Worm (Caenorhabditis elegans) whole organism, young adult: ENCODE results near the gene mars-1.
A peak's percentile ranks its signal among the peaks of the same experiment; 100 is the strongest.

Experiments
- B0035.1 ChIP-seq: sonication (generic microtip); optimal IDR thresholded peaks from 2 replicates; lab custom pipeline; 2016; ENCODE audit warnings: missing genetic modification characterization, mild to moderate bottlenecking, missing compliant biosample characterization, missing genotype, missing genetic modification reagents
- C17E4.6 ChIP-seq: fragments of 200-800 bp; sonication (Bioruptor generic); IDR thresholded peaks from 2 replicates; pipeline ENCODE4 v1.3.6; 2022; ENCODE audit warnings: missing genetic modification reagents, missing genetic modification characterization, missing compliant biosample characterization
- D2030.7 ChIP-seq: fragments of 200-800 bp; sonication (Bioruptor generic); IDR thresholded peaks from 2 replicates; pipeline ENCODE4 v1.3.6; 2022; ENCODE audit warnings: missing genetic modification reagents, missing genetic modification characterization, missing compliant biosample characterization
- F57C9.4 ChIP-seq: sonication (generic microtip); optimal IDR thresholded peaks from 2 replicates; lab custom pipeline; 2017; ENCODE audit warnings: mild to moderate bottlenecking, missing genetic modification characterization, missing compliant biosample characterization
- K11D2.4 ChIP-seq: fragments of 200-800 bp; sonication (Bioruptor generic); IDR thresholded peaks from 2 replicates; pipeline ENCODE4 v1.3.6; 2022; ENCODE audit warnings: missing genetic modification reagents, missing genetic modification characterization, missing compliant biosample characterization
- Y53F4B.3 ChIP-seq: fragments of 200-800 bp; sonication (Bioruptor generic); IDR thresholded peaks from 2 replicates; pipeline ENCODE4 v1.3.6; 2022; ENCODE audit warnings: missing genetic modification reagents, missing genetic modification characterization, missing compliant biosample characterization
- Y56A3A.18 ChIP-seq: fragments of 200-800 bp; sonication (Bioruptor generic); IDR thresholded peaks from 2 replicates; pipeline ENCODE4 v1.3.6; 2022; ENCODE audit warnings: missing genetic modification reagents, missing genetic modification characterization, missing compliant biosample characterization
- Y67H2A.10 ChIP-seq: fragments of 200-800 bp; sonication (Bioruptor generic); conservative IDR thresholded peaks from 2 replicates; pipeline ENCODE4 v1.3.6; 2022; ENCODE audit warnings: missing genetic modification reagents, missing genetic modification characterization, missing compliant biosample characterization
- Y79H2A.3 ChIP-seq: fragments of 200-800 bp; sonication (Bioruptor generic); conservative IDR thresholded peaks from 2 replicates; pipeline ENCODE4 v1.3.6; 2022; ENCODE audit warnings: missing genetic modification reagents, missing genetic modification characterization, missing compliant biosample characterization
- Y95B8A.8 ChIP-seq: fragments of 200-800 bp; sonication (Bioruptor generic); IDR thresholded peaks from 2 replicates; pipeline ENCODE4 v1.3.6; 2022; ENCODE audit warnings: missing genetic modification reagents, missing genetic modification characterization, missing compliant biosample characterization
- aptf-2 ChIP-seq: fragments of 200-800 bp; sonication (Bioruptor generic); conservative IDR thresholded peaks from 2 replicates; pipeline ENCODE4 v1.3.6; 2022; ENCODE audit warnings: missing genetic modification reagents, missing genetic modification characterization, missing compliant biosample characterization
- aptf-3 ChIP-seq: fragments of 200-800 bp; sonication (Bioruptor generic); IDR thresholded peaks from 2 replicates; pipeline ENCODE4 v1.3.6; 2022; ENCODE audit warnings: missing genetic modification characterization, missing compliant biosample characterization
- attf-3 ChIP-seq: fragments of 200-800 bp; sonication (Bioruptor generic); conservative IDR thresholded peaks from 2 replicates; pipeline ENCODE4 v1.3.6; 2022; ENCODE audit warnings: missing genetic modification reagents, missing genetic modification characterization, missing compliant biosample characterization
- attf-5 ChIP-seq: fragments of 200-800 bp; sonication (Bioruptor generic); optimal IDR thresholded peaks from 2 replicates; lab custom pipeline; 2018; ENCODE audit warnings: mild to moderate bottlenecking, missing genetic modification characterization, missing compliant biosample characterization
- cebp-1 ChIP-seq, 2 experiments: fragments of 200-800 bp in 1 of 2; sonication (Bioruptor generic) in 1 of 2; sonication (generic microtip) in 1 of 2; IDR thresholded peaks in 1 of 2; optimal IDR thresholded peaks in 1 of 2; 2 replicates each; pipeline versions ENCODE4 v1.3.6 to Lab custom; 2017 to 2022; ENCODE audit warnings: missing compliant biosample characterization in 2 of 2, missing genetic modification characterization in 2 of 2, mild to moderate bottlenecking in 1 of 2, missing genetic modification reagents in 1 of 2, moderate library complexity in 1 of 2
- ceh-58 ChIP-seq: fragments of 200-800 bp; sonication (Bioruptor generic); IDR thresholded peaks from 2 replicates; pipeline ENCODE4 v1.3.6; 2022; ENCODE audit warnings: missing genetic modification characterization, missing compliant biosample characterization
- ceh-91 ChIP-seq: fragments of 200-800 bp; sonication (Bioruptor generic); IDR thresholded peaks from 2 replicates; pipeline ENCODE4 v1.3.6; 2022; ENCODE audit warnings: missing genetic modification reagents, missing genetic modification characterization, missing compliant biosample characterization
- dox-1 ChIP-seq: fragments of 200-800 bp; sonication (Bioruptor generic); IDR thresholded peaks from 2 replicates; pipeline ENCODE4 v1.3.6; 2022; ENCODE audit warnings: missing genetic modification reagents, missing genetic modification characterization, missing compliant biosample characterization
- dpff-1 ChIP-seq: sonication (generic microtip); optimal IDR thresholded peaks from 2 replicates; lab custom pipeline; 2017; ENCODE audit warnings: mild to moderate bottlenecking, missing genetic modification characterization, missing compliant biosample characterization
- dpl-1 ChIP-seq: fragments of 150-350 bp; optimal IDR thresholded peaks from 2 replicates; lab custom pipeline; 2014; ENCODE audit warnings: missing biosample characterization, missing genetic modification reagents, missing genetic modification characterization
- egl-44 ChIP-seq: fragments of 200-800 bp; sonication (Bioruptor generic); IDR thresholded peaks from 2 replicates; pipeline ENCODE4 v1.3.6; 2022; ENCODE audit warnings: missing genetic modification reagents, missing genetic modification characterization, missing compliant biosample characterization
- ets-4 ChIP-seq: fragments of 200-800 bp; sonication (Bioruptor generic); optimal IDR thresholded peaks from 2 replicates; lab custom pipeline; 2018; ENCODE audit warnings: mild to moderate bottlenecking, missing genetic modification characterization, missing compliant biosample characterization
- hlh-12 ChIP-seq: sonication (generic microtip); optimal IDR thresholded peaks from 2 replicates; lab custom pipeline; 2016; ENCODE audit warnings: missing genetic modification characterization, missing compliant biosample characterization
- lin-35 ChIP-seq, 3 experiments: fragments of 150-350 bp in 2 of 3; sonication (generic microtip) in 1 of 3; optimal IDR thresholded peaks; 2 replicates each; lab custom pipeline; 2014 to 2018; ENCODE audit warnings: missing biosample characterization in 3 of 3, missing genetic modification characterization in 3 of 3, missing genetic modification reagents in 3 of 3
- lin-54 ChIP-seq: fragments of 200-800 bp; sonication (Bioruptor generic); optimal IDR thresholded peaks from 2 replicates; lab custom pipeline; 2018; ENCODE audit warnings: mild to moderate bottlenecking, missing genetic modification characterization, missing compliant biosample characterization
- lir-1 ChIP-seq: fragments of 200-800 bp; sonication (Bioruptor generic); conservative IDR thresholded peaks from 2 replicates; pipeline ENCODE4 v1.3.6; 2022; ENCODE audit warnings: missing genetic modification reagents, missing genetic modification characterization, missing compliant biosample characterization
- madf-10 ChIP-seq: sonication (generic microtip); optimal IDR thresholded peaks from 2 replicates; lab custom pipeline; 2016; ENCODE audit warnings: mild to moderate bottlenecking, missing genetic modification characterization, missing compliant biosample characterization
- madf-6 ChIP-seq: fragments of 200-800 bp; sonication (Bioruptor generic); IDR thresholded peaks from 2 replicates; pipeline ENCODE4 v1.3.6; 2022; ENCODE audit warnings: missing genetic modification reagents, missing genetic modification characterization, missing compliant biosample characterization
- mxl-1 ChIP-seq: sonication (generic microtip); optimal IDR thresholded peaks from 2 replicates; lab custom pipeline; 2016; ENCODE audit warnings: missing genetic modification characterization, missing compliant biosample characterization
- nfya-2 ChIP-seq: fragments of 200-800 bp; sonication (Bioruptor generic); IDR thresholded peaks from 2 replicates; pipeline ENCODE4 v1.3.6; 2022; ENCODE audit warnings: missing genetic modification reagents, missing genetic modification characterization, missing compliant biosample characterization
- nhr-120 ChIP-seq: fragments of 200-800 bp; sonication (Bioruptor generic); IDR thresholded peaks from 2 replicates; pipeline ENCODE4 v1.3.6; 2022; ENCODE audit warnings: missing genetic modification characterization, missing compliant biosample characterization
- nhr-80 ChIP-seq: sonication (generic microtip); optimal IDR thresholded peaks from 2 replicates; lab custom pipeline; 2016; ENCODE audit warnings: missing genetic modification characterization, missing compliant biosample characterization
- pha-4 ChIP-seq: fragments of 150-350 bp; sonication (generic microtip); optimal IDR thresholded peaks from 2 replicates; lab custom pipeline; 2014; ENCODE audit warnings: missing biosample characterization, missing genetic modification reagents, missing genetic modification characterization
- rcor-1 ChIP-seq: fragments of 200-800 bp; sonication (Bioruptor generic); IDR thresholded peaks from 2 replicates; pipeline ENCODE4 v1.3.6; 2022; ENCODE audit warnings: missing genetic modification reagents, missing genetic modification characterization, missing compliant biosample characterization
- rec-8 ChIP-seq, 2 experiments: sonication (generic microtip); optimal IDR thresholded peaks; 2 replicates each; lab custom pipeline; 2016; ENCODE audit warnings: mild to moderate bottlenecking in 2 of 2, missing genetic modification characterization in 2 of 2, missing genetic modification reagents in 2 of 2, missing genotype in 2 of 2, missing biosample characterization in 1 of 2, missing compliant biosample characterization in 1 of 2, moderate library complexity in 1 of 2
- repo-1 ChIP-seq: sonication (generic microtip); optimal IDR thresholded peaks from 2 replicates; lab custom pipeline; 2017; ENCODE audit warnings: mild to moderate bottlenecking, missing genetic modification characterization, missing compliant biosample characterization
- snpc-4 ChIP-seq, 5 experiments: fragments of 150-350 bp in 1 of 5; sonication (generic microtip) in 4 of 5; optimal IDR thresholded peaks; 2 replicates each; lab custom pipeline; 2014 to 2018; ENCODE audit warnings: missing genetic modification characterization in 5 of 5, missing biosample characterization in 3 of 5, antibody characterized with exemption in 2 of 5, mild to moderate bottlenecking in 2 of 5, missing compliant biosample characterization in 2 of 5, missing genotype in 2 of 5, moderate library complexity in 2 of 5, missing genetic modification reagents in 1 of 5
- somi-1 ChIP-seq: fragments of 200-800 bp; sonication (Bioruptor generic); optimal IDR thresholded peaks from 2 replicates; lab custom pipeline; 2018; ENCODE audit warnings: mild to moderate bottlenecking, missing genetic modification characterization, missing compliant biosample characterization
- tbp1 ChIP-seq: fragments of 200-800 bp; sonication (Bioruptor generic); optimal IDR thresholded peaks from 2 replicates; lab custom pipeline; 2018; ENCODE audit warnings: mild to moderate bottlenecking, missing genetic modification characterization, missing compliant biosample characterization
- tbx-9 ChIP-seq: sonication (generic microtip); optimal IDR thresholded peaks from 2 replicates; lab custom pipeline; 2016; ENCODE audit warnings: borderline replicate concordance, missing genetic modification characterization, inconsistent platforms, missing compliant biosample characterization
- ztf-18 ChIP-seq: sonication (generic microtip); optimal IDR thresholded peaks from 2 replicates; lab custom pipeline; 2016; ENCODE audit warnings: missing genotype, mild to moderate bottlenecking, missing genetic modification characterization, missing compliant biosample characterization
- ztf-25 ChIP-seq: fragments of 200-800 bp; sonication (Bioruptor generic); IDR thresholded peaks from 2 replicates; pipeline ENCODE4 v1.3.6; 2022; ENCODE audit warnings: missing genetic modification reagents, missing genetic modification characterization, missing compliant biosample characterization
- ztf-28 ChIP-seq: fragments of 200-800 bp; sonication (Bioruptor generic); IDR thresholded peaks from 2 replicates; pipeline ENCODE4 v1.3.6; 2022; ENCODE audit warnings: missing genetic modification reagents, missing genetic modification characterization, missing compliant biosample characterization
- ztf-6 ChIP-seq: fragments of 200-800 bp; sonication (Bioruptor generic); IDR thresholded peaks from 2 replicates; pipeline ENCODE4 v1.3.6; 2022; ENCODE audit warnings: missing genetic modification reagents, missing genetic modification characterization, missing compliant biosample characterization

Gene mars-1

DNA sequence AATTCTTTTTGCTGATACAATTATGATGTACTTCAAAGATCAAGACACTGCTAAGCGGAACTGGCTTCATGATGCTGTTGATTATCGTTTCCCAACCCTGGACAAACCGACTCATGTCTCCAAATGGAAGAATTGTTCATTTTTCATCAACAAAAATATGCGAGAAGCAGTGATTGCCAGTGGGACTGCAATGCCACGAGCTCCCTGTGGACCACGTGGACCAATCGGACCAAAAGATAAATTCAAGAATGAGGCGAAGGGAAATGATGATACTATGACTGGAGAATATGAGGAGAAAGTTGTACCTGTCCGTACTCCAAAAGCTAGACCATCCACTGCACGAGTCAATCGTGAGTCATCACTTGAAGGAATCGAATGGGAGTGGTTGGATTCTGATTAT, 48.8 kb downstream of the mars-1 start:
- TF ChIP-seq Y95B8A.8 (GFP tag; lab: Robert Waterston, UW) (no peak), repo-1 (tag; lab: Kevin White, UChicago) (peak; percentile 0)

DNA sequence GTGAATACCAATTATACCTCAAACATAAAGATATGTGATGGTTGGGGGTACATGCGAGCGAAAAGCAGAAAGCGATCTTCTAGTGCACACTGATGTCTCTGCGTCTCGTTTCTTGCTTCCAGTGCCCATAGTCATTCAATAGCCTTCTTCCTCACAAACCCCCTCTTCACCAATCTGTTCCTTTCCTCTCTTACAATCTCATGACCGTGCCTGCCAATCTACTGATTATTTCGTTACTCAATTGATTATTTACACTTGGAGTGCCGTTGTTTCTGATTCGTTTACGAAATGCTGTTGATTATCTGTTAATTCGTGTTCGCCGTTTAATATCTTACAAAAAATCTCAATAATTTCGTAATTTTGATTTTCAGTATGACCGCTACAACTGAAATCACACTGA, 50.4 kb downstream of the mars-1 start:
- no peak for TF ChIP-seq mxl-1 (tag; lab: Kevin White, UChicago)
- no peak for TF ChIP-seq cebp-1 (GFP tag; IDR thresholded peaks at IDR 0.05; lab: Robert Waterston, UW)
- TF ChIP-seq cebp-1 (tag; optimal IDR thresholded peaks at IDR 0.05; lab: Kevin White, UChicago): peak; percentile 52
- 0 out of 2 replicates have a peak, but pooled peaks have one; percentile 21 for TF ChIP-seq attf-3 (GFP tag; lab: Robert Waterston, UW)
- TF ChIP-seq attf-5: no peak
- TF ChIP-seq nhr-80 (tag; lab: Kevin White, UChicago): peak; percentile 53
- TF ChIP-seq hlh-12: no peak
- TF ChIP-seq dox-1 (GFP tag; lab: Robert Waterston, UW): peak; percentile 21; the same call in 1 of the 2 replicates
- TF ChIP-seq madf-10: no peak

DNA sequence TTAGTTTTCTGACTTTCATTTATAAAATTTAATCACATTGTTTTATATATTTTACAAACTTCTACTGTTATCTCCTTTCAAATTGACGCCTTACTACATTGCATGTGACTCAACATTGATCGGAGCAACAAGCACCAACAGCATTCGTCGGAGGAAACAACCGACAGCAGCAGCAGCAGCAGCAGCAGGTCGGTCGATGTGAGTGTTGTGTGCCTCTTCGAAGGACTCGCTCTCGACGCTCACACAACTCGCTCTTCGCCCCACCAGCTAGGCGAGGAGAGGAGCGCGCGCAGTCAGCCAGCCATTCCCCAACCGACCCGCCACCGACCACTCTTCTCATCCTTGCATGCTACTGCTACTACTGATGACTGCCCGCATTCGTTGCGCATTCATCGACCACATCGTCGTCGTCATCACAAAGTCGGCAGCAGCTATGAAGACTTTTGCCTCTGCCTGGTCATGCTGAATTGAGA, 51.3 kb downstream of the mars-1 start, which contains the start of gene F12F6.1:
Gene F12F6.1 (plus strand): TSS at position 51 of the 473 bp plus-strand sequence.
- TF ChIP-seq Y79H2A.3 (GFP tag; lab: Robert Waterston, UW): no peak
- TF ChIP-seq pha-4: no peak
- no peak for TF ChIP-seq lir-1 (GFP tag; lab: Robert Waterston, UW)
- TF ChIP-seq ets-4 (GFP tag; lab: Kevin White, UChicago): no peak
- no peak for TF ChIP-seq Y56A3A.18
- no peak for TF ChIP-seq Y53F4B.3 (GFP tag; lab: Robert Waterston, UW)
- no peak for TF ChIP-seq nhr-120 (GFP tag; lab: Robert Waterston, UW)
- TF ChIP-seq tbp1 (GFP tag; lab: Kevin White, UChicago): no peak
- TF ChIP-seq ceh-58 (GFP tag; lab: Robert Waterston, UW): no peak
- TF ChIP-seq ceh-91 (GFP tag; lab: Robert Waterston, UW): no peak
- 0 out of 2 replicates have a peak, but pooled peaks have one; percentile 47 for TF ChIP-seq egl-44 (GFP tag; lab: Robert Waterston, UW)
- peak; percentile 7 for TF ChIP-seq nhr-80 (tag; lab: Kevin White, UChicago)
- TF ChIP-seq nfya-2: 0 out of 2 replicates have a peak, but pooled peaks have one; percentile 18
- TF ChIP-seq dpl-1 (GFP tag; lab: Kevin White, UChicago): no peak
- no peak for TF ChIP-seq rec-8 (tag; optimal IDR thresholded peaks at IDR 0.05; lab: Kevin White, UChicago)
- TF ChIP-seq aptf-2: no peak
- TF ChIP-seq F57C9.4 (tag; lab: Kevin White, UChicago): no peak
- no peak for TF ChIP-seq K11D2.4
- TF ChIP-seq rcor-1 (GFP tag; lab: Robert Waterston, UW): peak; percentile 70
- TF ChIP-seq C17E4.6 (GFP tag; lab: Robert Waterston, UW): no peak
- no peak for TF ChIP-seq aptf-3
- no peak for TF ChIP-seq ztf-28 (GFP tag; lab: Robert Waterston, UW)
- TF ChIP-seq ztf-25 (GFP tag; lab: Robert Waterston, UW): no peak
- no peak for TF ChIP-seq mxl-1 (tag; lab: Kevin White, UChicago)
- no peak for TF ChIP-seq lin-35 (GFP tag; optimal IDR thresholded peaks at IDR 0.05; lab: Kevin White, UChicago)
- TF ChIP-seq attf-3 (GFP tag; lab: Robert Waterston, UW): 0 out of 2 replicates have a peak, but pooled peaks have one; percentile 37
- no peak for TF ChIP-seq tbx-9 (tag; lab: Kevin White, UChicago)
- TF ChIP-seq lin-54 (GFP tag; lab: Kevin White, UChicago): no peak
- no peak for TF ChIP-seq Y67H2A.10 (GFP tag; lab: Robert Waterston, UW)
- TF ChIP-seq ztf-18: no peak
- no peak for TF ChIP-seq B0035.1
- TF ChIP-seq snpc-4 (GFP tag; optimal IDR thresholded peaks at IDR 0.05; lab: Kevin White, UChicago): no peak
- no peak for TF ChIP-seq snpc-4 (tag; optimal IDR thresholded peaks at IDR 0.05; lab: Kevin White, UChicago)
- no peak for TF ChIP-seq D2030.7 (GFP tag; lab: Robert Waterston, UW)
- TF ChIP-seq ztf-6 (GFP tag; lab: Robert Waterston, UW): no peak
- TF ChIP-seq dpff-1: no peak
- no peak for TF ChIP-seq somi-1 (GFP tag; lab: Kevin White, UChicago)
- TF ChIP-seq madf-6 (GFP tag; lab: Robert Waterston, UW): no peak
